Worm (Caenorhabditis elegans) whole organism, young adult: ENCODE measurements around the gene ZK418.6.

Source experiments
- B0035.1 ChIP-seq: sonication (generic microtip); optimal IDR thresholded peaks from 2 replicates; lab custom pipeline; 2016; ENCODE audit warnings: missing genetic modification characterization, mild to moderate bottlenecking, missing compliant biosample characterization, missing genotype, missing genetic modification reagents
- D2030.7 ChIP-seq: fragments of 200-800 bp; sonication (Bioruptor generic); IDR thresholded peaks from 2 replicates; pipeline ENCODE4 v1.3.6; 2022; ENCODE audit warnings: missing genetic modification reagents, missing genetic modification characterization, missing compliant biosample characterization
- F10E7.11 ChIP-seq: sonication (generic microtip); optimal IDR thresholded peaks from 2 replicates; lab custom pipeline; 2017; ENCODE audit warnings: mild to moderate bottlenecking, missing genetic modification characterization, moderate library complexity, missing compliant biosample characterization
- F22D6.2 ChIP-seq: sonication (generic microtip); optimal IDR thresholded peaks from 2 replicates; lab custom pipeline; 2016; ENCODE audit warnings: mild to moderate bottlenecking, missing genetic modification characterization, missing compliant biosample characterization
- F37B4.10 ChIP-seq: fragments of 200-800 bp; sonication (Bioruptor generic); IDR thresholded peaks from 2 replicates; pipeline ENCODE4 v1.3.6; 2022; ENCODE audit warnings: missing genetic modification characterization, missing compliant biosample characterization
- F57C9.4 ChIP-seq: sonication (generic microtip); optimal IDR thresholded peaks from 2 replicates; lab custom pipeline; 2017; ENCODE audit warnings: mild to moderate bottlenecking, missing genetic modification characterization, missing compliant biosample characterization
- K12H6.12 ChIP-seq: fragments of 200-800 bp; sonication (Bioruptor generic); optimal IDR thresholded peaks from 2 replicates; lab custom pipeline; 2018; ENCODE audit warnings: mild to moderate bottlenecking, missing genetic modification characterization, missing compliant biosample characterization
- Y53F4B.3 ChIP-seq: fragments of 200-800 bp; sonication (Bioruptor generic); IDR thresholded peaks from 2 replicates; pipeline ENCODE4 v1.3.6; 2022; ENCODE audit warnings: missing genetic modification reagents, missing genetic modification characterization, missing compliant biosample characterization
- Y53G8AR.9 ChIP-seq: fragments of 200-800 bp; sonication (Bioruptor generic); conservative IDR thresholded peaks from 2 replicates; pipeline ENCODE4 v1.3.6; 2022; ENCODE audit warnings: missing genetic modification reagents, missing genetic modification characterization, missing compliant biosample characterization
- Y95B8A.8 ChIP-seq: fragments of 200-800 bp; sonication (Bioruptor generic); IDR thresholded peaks from 2 replicates; pipeline ENCODE4 v1.3.6; 2022; ENCODE audit warnings: missing genetic modification reagents, missing genetic modification characterization, missing compliant biosample characterization
- ZK185.1 ChIP-seq: sonication (generic microtip); optimal IDR thresholded peaks from 2 replicates; lab custom pipeline; 2016; ENCODE audit warnings: mild to moderate bottlenecking, missing genetic modification characterization, missing compliant biosample characterization; ENCODE audit not compliant: poor library complexity, severe bottlenecking
- aptf-3 ChIP-seq: fragments of 200-800 bp; sonication (Bioruptor generic); IDR thresholded peaks from 2 replicates; pipeline ENCODE4 v1.3.6; 2022; ENCODE audit warnings: missing genetic modification characterization, missing compliant biosample characterization
- attf-3 ChIP-seq: fragments of 200-800 bp; sonication (Bioruptor generic); conservative IDR thresholded peaks from 2 replicates; pipeline ENCODE4 v1.3.6; 2022; ENCODE audit warnings: missing genetic modification reagents, missing genetic modification characterization, missing compliant biosample characterization
- attf-6 ChIP-seq: fragments of 200-800 bp; sonication (Bioruptor generic); IDR thresholded peaks from 2 replicates; pipeline ENCODE4 v1.3.6; 2022; ENCODE audit warnings: missing genetic modification reagents, missing genetic modification characterization, missing compliant biosample characterization
- ccch-3 ChIP-seq: fragments of 200-800 bp; sonication (Bioruptor generic); optimal IDR thresholded peaks from 2 replicates; lab custom pipeline; 2018; ENCODE audit warnings: mild to moderate bottlenecking, missing genetic modification characterization, missing compliant biosample characterization
- cebp-1 ChIP-seq, 2 experiments: fragments of 200-800 bp in 1 of 2; sonication (Bioruptor generic) in 1 of 2; sonication (generic microtip) in 1 of 2; IDR thresholded peaks in 1 of 2; optimal IDR thresholded peaks in 1 of 2; 2 replicates each; pipeline versions ENCODE4 v1.3.6 to Lab custom; 2017 to 2022; ENCODE audit warnings: missing compliant biosample characterization in 2 of 2, missing genetic modification characterization in 2 of 2, mild to moderate bottlenecking in 1 of 2, missing genetic modification reagents in 1 of 2, moderate library complexity in 1 of 2
- ceh-100 ChIP-seq: fragments of 200-800 bp; sonication (Bioruptor generic); IDR thresholded peaks from 2 replicates; pipeline ENCODE4 v1.3.6; 2022; ENCODE audit warnings: missing genetic modification reagents, missing genetic modification characterization, missing compliant biosample characterization
- ceh-40 ChIP-seq: fragments of 200-800 bp; sonication (Bioruptor generic); IDR thresholded peaks from 2 replicates; pipeline ENCODE4 v1.3.6; 2022; ENCODE audit warnings: missing genetic modification characterization, missing compliant biosample characterization
- egl-18 ChIP-seq: fragments of 200-800 bp; sonication (Bioruptor generic); IDR thresholded peaks from 2 replicates; pipeline ENCODE4 v1.3.6; 2022; ENCODE audit warnings: missing genetic modification reagents, missing genetic modification characterization, missing compliant biosample characterization
- egl-44 ChIP-seq: fragments of 200-800 bp; sonication (Bioruptor generic); IDR thresholded peaks from 2 replicates; pipeline ENCODE4 v1.3.6; 2022; ENCODE audit warnings: missing genetic modification reagents, missing genetic modification characterization, missing compliant biosample characterization
- ekl-4 ChIP-seq: fragments of 200-800 bp; sonication (Bioruptor generic); IDR thresholded peaks from 2 replicates; pipeline ENCODE4 v1.3.6; 2022; ENCODE audit warnings: missing genetic modification reagents, missing genetic modification characterization, missing compliant biosample characterization
- fkh-3 ChIP-seq: sonication (generic microtip); optimal IDR thresholded peaks from 2 replicates; lab custom pipeline; 2016; ENCODE audit warnings: mild to moderate bottlenecking, missing genetic modification characterization, missing compliant biosample characterization
- gei-17 ChIP-seq: fragments of 200-800 bp; sonication (Bioruptor generic); optimal IDR thresholded peaks from 2 replicates; lab custom pipeline; 2018; ENCODE audit warnings: mild to moderate bottlenecking, missing genetic modification characterization, missing compliant biosample characterization
- hmg-20 ChIP-seq: fragments of 200-800 bp; sonication (Bioruptor generic); IDR thresholded peaks from 2 replicates; pipeline ENCODE4 v1.3.6; 2022; ENCODE audit warnings: missing genetic modification reagents, missing genetic modification characterization, missing compliant biosample characterization
- hrde-1 ChIP-seq: sonication (generic microtip); optimal IDR thresholded peaks from 2 replicates; lab custom pipeline; 2016; ENCODE audit warnings: missing genetic modification characterization, mild to moderate bottlenecking, missing compliant biosample characterization, moderate library complexity, missing genotype, missing genetic modification reagents, borderline replicate concordance
- lin-35 ChIP-seq, 3 experiments: fragments of 150-350 bp in 2 of 3; sonication (generic microtip) in 1 of 3; optimal IDR thresholded peaks; 2 replicates each; lab custom pipeline; 2014 to 2018; ENCODE audit warnings: missing biosample characterization in 3 of 3, missing genetic modification characterization in 3 of 3, missing genetic modification reagents in 3 of 3
- lir-1 ChIP-seq: fragments of 200-800 bp; sonication (Bioruptor generic); conservative IDR thresholded peaks from 2 replicates; pipeline ENCODE4 v1.3.6; 2022; ENCODE audit warnings: missing genetic modification reagents, missing genetic modification characterization, missing compliant biosample characterization
- madf-10 ChIP-seq: sonication (generic microtip); optimal IDR thresholded peaks from 2 replicates; lab custom pipeline; 2016; ENCODE audit warnings: mild to moderate bottlenecking, missing genetic modification characterization, missing compliant biosample characterization
- mcd-1 ChIP-seq: fragments of 200-800 bp; sonication (Bioruptor generic); IDR thresholded peaks from 2 replicates; pipeline ENCODE4 v1.3.6; 2022; ENCODE audit warnings: missing genetic modification reagents, missing genetic modification characterization, missing compliant biosample characterization
- mes-4 ChIP-seq: sonication (generic microtip); optimal IDR thresholded peaks from 2 replicates; lab custom pipeline; 2016; ENCODE audit warnings: missing genotype, missing genetic modification characterization, missing compliant biosample characterization
- mxl-1 ChIP-seq: sonication (generic microtip); optimal IDR thresholded peaks from 2 replicates; lab custom pipeline; 2016; ENCODE audit warnings: missing genetic modification characterization, missing compliant biosample characterization
- nhr-179 ChIP-seq: sonication (generic microtip); optimal IDR thresholded peaks from 2 replicates; lab custom pipeline; 2016; ENCODE audit warnings: mild to moderate bottlenecking, missing genetic modification characterization, missing compliant biosample characterization
- nhr-27 ChIP-seq: fragments of 200-800 bp; sonication (Bioruptor generic); optimal IDR thresholded peaks from 2 replicates; lab custom pipeline; 2018; ENCODE audit warnings: mild to moderate bottlenecking, missing genetic modification characterization, moderate library complexity, missing compliant biosample characterization
- nhr-80 ChIP-seq: sonication (generic microtip); optimal IDR thresholded peaks from 2 replicates; lab custom pipeline; 2016; ENCODE audit warnings: missing genetic modification characterization, missing compliant biosample characterization
- rcor-1 ChIP-seq: fragments of 200-800 bp; sonication (Bioruptor generic); IDR thresholded peaks from 2 replicates; pipeline ENCODE4 v1.3.6; 2022; ENCODE audit warnings: missing genetic modification reagents, missing genetic modification characterization, missing compliant biosample characterization
- repo-1 ChIP-seq: sonication (generic microtip); optimal IDR thresholded peaks from 2 replicates; lab custom pipeline; 2017; ENCODE audit warnings: mild to moderate bottlenecking, missing genetic modification characterization, missing compliant biosample characterization
- rpc-1 ChIP-seq, 2 experiments: fragments of 150-350 bp in 1 of 2; sonication (generic microtip) in 1 of 2; optimal IDR thresholded peaks; 2 replicates each; lab custom pipeline; 2014 to 2018; ENCODE audit warnings: missing biosample characterization in 1 of 2, missing genetic modification characterization in 1 of 2, missing genetic modification reagents in 1 of 2, missing genotype in 1 of 2
- sdz-38 ChIP-seq: sonication (generic microtip); optimal IDR thresholded peaks from 2 replicates; lab custom pipeline; 2016; ENCODE audit warnings: missing genotype, missing genetic modification characterization, missing compliant biosample characterization
- snpc-1.1 ChIP-seq: sonication (generic microtip); optimal IDR thresholded peaks from 2 replicates; lab custom pipeline; 2017; ENCODE audit warnings: missing genetic modification characterization, mild to moderate bottlenecking, missing compliant biosample characterization, antibody characterized with exemption, moderate library complexity, missing genotype, missing genetic modification reagents; ENCODE audit not compliant: insufficient read depth
- somi-1 ChIP-seq: fragments of 200-800 bp; sonication (Bioruptor generic); optimal IDR thresholded peaks from 2 replicates; lab custom pipeline; 2018; ENCODE audit warnings: mild to moderate bottlenecking, missing genetic modification characterization, missing compliant biosample characterization
- tbx-9 ChIP-seq: sonication (generic microtip); optimal IDR thresholded peaks from 2 replicates; lab custom pipeline; 2016; ENCODE audit warnings: borderline replicate concordance, missing genetic modification characterization, inconsistent platforms, missing compliant biosample characterization
- tlf-1 ChIP-seq: fragments of 200-800 bp; sonication (Bioruptor generic); optimal IDR thresholded peaks from 2 replicates; lab custom pipeline; 2018; ENCODE audit warnings: mild to moderate bottlenecking, missing genetic modification characterization, missing compliant biosample characterization
- unc-62 ChIP-seq: fragments of 150-350 bp; optimal IDR thresholded peaks from 2 replicates; lab custom pipeline; 2014; ENCODE audit warnings: missing biosample characterization, missing genetic modification reagents, missing genetic modification characterization
- zim-3 ChIP-seq: sonication (generic microtip); optimal IDR thresholded peaks from 2 replicates; lab custom pipeline; 2017; ENCODE audit warnings: mild to moderate bottlenecking, missing genetic modification characterization, moderate library complexity, missing compliant biosample characterization
- ztf-18 ChIP-seq: sonication (generic microtip); optimal IDR thresholded peaks from 2 replicates; lab custom pipeline; 2016; ENCODE audit warnings: missing genotype, mild to moderate bottlenecking, missing genetic modification characterization, missing compliant biosample characterization
- ztf-22 ChIP-seq: fragments of 200-800 bp; sonication (Bioruptor generic); optimal IDR thresholded peaks from 2 replicates; lab custom pipeline; 2018; ENCODE audit warnings: mild to moderate bottlenecking, missing genetic modification characterization, moderate library complexity, missing compliant biosample characterization
- ztf-28 ChIP-seq: fragments of 200-800 bp; sonication (Bioruptor generic); IDR thresholded peaks from 2 replicates; pipeline ENCODE4 v1.3.6; 2022; ENCODE audit warnings: missing genetic modification reagents, missing genetic modification characterization, missing compliant biosample characterization
- ztf-3 ChIP-seq: fragments of 200-800 bp; sonication (Bioruptor generic); optimal IDR thresholded peaks from 2 replicates; lab custom pipeline; 2018; ENCODE audit warnings: mild to moderate bottlenecking, missing genetic modification characterization, missing compliant biosample characterization

ZK418.6 gene

DNA sequence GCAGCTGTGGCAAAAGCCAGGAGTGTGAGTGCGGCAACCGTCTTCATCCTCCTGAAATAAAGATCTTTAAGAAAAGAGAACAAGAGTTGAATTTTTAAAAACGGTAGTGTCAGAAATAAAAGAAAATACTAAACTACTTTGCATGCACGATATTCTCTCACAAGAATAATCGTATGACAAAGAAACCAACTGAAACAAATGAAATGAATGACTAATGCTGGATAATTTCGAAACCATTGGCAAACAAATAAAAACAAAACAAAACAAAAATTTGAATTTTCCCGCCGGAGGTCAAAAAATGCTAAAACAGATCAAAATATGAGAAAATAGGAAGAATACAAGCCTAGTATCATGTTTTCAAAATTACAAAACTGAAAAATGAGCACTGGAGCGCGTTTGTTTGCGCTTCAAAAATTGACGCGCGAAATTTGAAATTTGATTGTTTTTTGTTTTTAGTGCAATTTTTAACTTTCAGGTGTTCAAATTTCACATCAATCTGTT, 25.4 kb upstream of the ZK418.6 start, which contains the start of gene cpg-2 (continued):
- no peak for TF ChIP-seq B0035.1 (tag; lab: Kevin White, UChicago)
- no peak for TF ChIP-seq F10E7.11
- no peak for TF ChIP-seq F22D6.2
- TF ChIP-seq sdz-38 (tag; lab: Kevin White, UChicago) = no peak
- no peak for TF ChIP-seq aptf-3 (GFP tag; lab: Robert Waterston, UW)
- TF ChIP-seq nhr-179 = no peak
- peak; percentile 76 for TF ChIP-seq lir-1 (GFP tag; lab: Robert Waterston, UW)
- TF ChIP-seq Y53G8AR.9 (GFP tag; lab: Robert Waterston, UW) = peak; percentile 73; the same call in 1 of the 2 replicates
- peak; percentile 91 for TF ChIP-seq rcor-1 (GFP tag; lab: Robert Waterston, UW)
- TF ChIP-seq hmg-20 = no peak
- peak; percentile 82 for TF ChIP-seq snpc-1.1
- peak; percentile 90 for TF ChIP-seq tlf-1
- TF ChIP-seq nhr-27 (tag; lab: Kevin White, UChicago) = no peak
- TF ChIP-seq cebp-1 (GFP tag; IDR thresholded peaks at IDR 0.05; lab: Robert Waterston, UW) = no peak
- no peak for TF ChIP-seq cebp-1 (tag; optimal IDR thresholded peaks at IDR 0.05; lab: Kevin White, UChicago)
- peak; percentile 98 for TF ChIP-seq D2030.7 (GFP tag; lab: Robert Waterston, UW)
- TF ChIP-seq ztf-22 (GFP tag; lab: Kevin White, UChicago) = no peak
- TF ChIP-seq F37B4.10 (GFP tag; lab: Robert Waterston, UW) = no peak
- TF ChIP-seq somi-1 = no peak
- TF ChIP-seq egl-18 (GFP tag; lab: Robert Waterston, UW) = no peak
- TF ChIP-seq nhr-80 (tag; lab: Kevin White, UChicago) = no peak
- TF ChIP-seq ztf-18 = peak; percentile 21
- no peak for TF ChIP-seq F57C9.4 (tag; lab: Kevin White, UChicago)
- TF ChIP-seq ztf-3 (GFP tag; lab: Kevin White, UChicago) = no peak
- peak; percentile 4 to 89 (median 58) for TF ChIP-seq lin-35 (GFP tag; optimal IDR thresholded peaks at IDR 0.05; lab: Kevin White, UChicago)
- TF ChIP-seq attf-6 = peak; percentile 73; the same call in 1 of the 2 replicates
- TF ChIP-seq mes-4 = no peak
- no peak for TF ChIP-seq unc-62 (GFP tag; lab: Kevin White, UChicago)
- peak; percentile 50 for TF ChIP-seq hrde-1 (tag; lab: Kevin White, UChicago)
- no peak for TF ChIP-seq Y53F4B.3 (GFP tag; lab: Robert Waterston, UW)
- TF ChIP-seq ztf-28 (GFP tag; lab: Robert Waterston, UW) = 0 out of 2 replicates have a peak, but pooled peaks have one; percentile 20
- peak; percentile 84 for TF ChIP-seq Y95B8A.8 (GFP tag; lab: Robert Waterston, UW)
- no peak for TF ChIP-seq gei-17
- no peak for TF ChIP-seq zim-3 (tag; lab: Kevin White, UChicago)
- peak; percentile 81 for TF ChIP-seq mcd-1 (GFP tag; lab: Robert Waterston, UW)
- no peak for TF ChIP-seq egl-44 (GFP tag; lab: Robert Waterston, UW)
- peak; percentile 24; the same call in 1 of the 2 replicates for TF ChIP-seq attf-3 (GFP tag; lab: Robert Waterston, UW)
- TF ChIP-seq ccch-3 (GFP tag; lab: Kevin White, UChicago) = no peak
- no peak for TF ChIP-seq repo-1 (tag; lab: Kevin White, UChicago)
- TF ChIP-seq ceh-100 = no peak
- TF ChIP-seq mxl-1 (tag; lab: Kevin White, UChicago) = no peak
- peak; percentile 81 for TF ChIP-seq ekl-4 (GFP tag; lab: Robert Waterston, UW)
- no peak for TF ChIP-seq K12H6.12 (tag; lab: Kevin White, UChicago)
- no peak for TF ChIP-seq ceh-40 (GFP tag; lab: Robert Waterston, UW)
- no peak for TF ChIP-seq rpc-1 (optimal IDR thresholded peaks at IDR 0.05; lab: Kevin White, UChicago)
- no peak for TF ChIP-seq rpc-1 (tag; optimal IDR thresholded peaks at IDR 0.05; lab: Kevin White, UChicago)
- no peak for TF ChIP-seq tbx-9 (tag; lab: Kevin White, UChicago)
- TF ChIP-seq fkh-3 = no peak
- no peak for TF ChIP-seq madf-10
- no peak for TF ChIP-seq ZK185.1 (tag; lab: Kevin White, UChicago)
